Fruit fly (Drosophila melanogaster) whole organism, prepupa: ENCODE data around the gene CG12056.

ENCODE experiments used
- CG11294 ChIP-seq: fragments of 200-800 bp; sonication (Bioruptor generic); IDR thresholded peaks from 2 replicates; pipeline ENCODE4 v1.3.6; 2022; ENCODE audit warnings: missing biosample characterization, missing genetic modification characterization
- CG4318 ChIP-seq: fragments of 200-800 bp; sonication (Bioruptor generic); optimal IDR thresholded peaks from 3 replicates; lab custom pipeline; 2017; ENCODE audit warnings: missing biosample characterization, mild to moderate bottlenecking, missing genetic modification characterization
- CG6276 ChIP-seq: fragments of 200-800 bp; sonication (Bioruptor generic); optimal IDR thresholded peaks from 2 replicates; lab custom pipeline; 2017; ENCODE audit warnings: missing biosample characterization, mild to moderate bottlenecking, missing genetic modification characterization
- OdsH ChIP-seq: fragments of 200-800 bp; sonication (Bioruptor generic); optimal IDR thresholded peaks from 3 replicates; lab custom pipeline; 2016; ENCODE audit warnings: missing biosample characterization, missing genetic modification characterization
- vri ChIP-seq: fragments of 200-800 bp; sonication (Bioruptor generic); optimal IDR thresholded peaks from 3 replicates; lab custom pipeline; 2016; ENCODE audit warnings: missing biosample characterization, mild to moderate bottlenecking, missing genetic modification characterization

DNA sequence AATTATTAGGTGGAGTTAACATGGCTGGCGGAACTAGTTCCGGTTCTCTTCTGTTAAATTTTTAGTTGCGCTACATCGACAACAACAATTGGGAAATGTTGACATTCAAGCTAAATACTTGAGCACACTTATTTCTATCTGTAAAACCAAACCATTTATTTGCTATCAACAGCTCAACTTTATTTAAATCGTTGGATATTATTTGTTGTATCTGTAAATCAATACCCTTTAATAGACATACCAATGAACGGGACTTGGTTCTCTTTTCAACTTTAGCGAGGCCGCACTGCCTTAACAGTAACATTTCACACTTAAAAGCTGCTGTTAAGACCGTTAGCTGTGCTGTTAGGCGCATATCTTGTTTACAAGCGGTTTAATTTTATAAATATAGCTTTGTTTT is 1.1 kb downstream of the CG12056 start, which contains the start of gene CG12106:
- TF ChIP-seq vri (GFP tag; lab: Kevin White, UChicago) (no peak), OdsH (GFP tag; lab: Kevin White, UChicago) (peak; percentile 60), CG4318 (GFP tag; lab: Kevin White, UChicago) (peak; percentile 37), CG6276 (GFP tag; lab: Kevin White, UChicago) (no peak), CG11294 (GFP tag; lab: Robert Waterston, UW) (0 out of 2 replicates have a peak, but pooled peaks have one; percentile 40)
